Worm (Caenorhabditis elegans) whole organism, L4 larva: ENCODE results near the gene pix-1.

ENCODE experiments used
- D1046.2 ChIP-seq: fragments of 200-800 bp; sonication (Bioruptor generic); IDR thresholded peaks from 2 replicates; pipeline ENCODE4 v1.3.6; 2022; ENCODE audit warnings: missing genetic modification characterization, missing compliant biosample characterization
- F44E2.7 ChIP-seq: fragments of 200-800 bp; sonication (Bioruptor generic); IDR thresholded peaks from 2 replicates; pipeline ENCODE4 v2.1.2; 2022; ENCODE audit warnings: missing genetic modification characterization, missing compliant biosample characterization
- Y105C5A.15 ChIP-seq: fragments of 200-800 bp; sonication (Bioruptor generic); IDR thresholded peaks from 2 replicates; pipeline ENCODE4 v1.3.6; 2022; ENCODE audit warnings: missing genetic modification characterization, missing compliant biosample characterization
- Y75B8A.6 ChIP-seq: fragments of 200-800 bp; sonication (Bioruptor generic); IDR thresholded peaks from 2 replicates; pipeline ENCODE4 v1.3.6; 2022; ENCODE audit warnings: missing genetic modification reagents, missing genetic modification characterization, missing compliant biosample characterization
- ZK546.5 ChIP-seq, 2 experiments: sonication (generic microtip); optimal IDR thresholded peaks; 2 replicates each; lab custom pipeline; 2017; ENCODE audit warnings: missing biosample characterization in 2 of 2, missing genetic modification characterization in 2 of 2
- ama-1 ChIP-seq: fragments of 150-350 bp; optimal IDR thresholded peaks from 2 replicates; lab custom pipeline; 2014; ENCODE audit warnings: inconsistent platforms, mixed read lengths
- attf-4 ChIP-seq: sonication (generic microtip); optimal IDR thresholded peaks from 3 replicates; lab custom pipeline; 2017; ENCODE audit warnings: missing biosample characterization, missing genetic modification characterization
- ceh-28 ChIP-seq: fragments of 150-350 bp; optimal IDR thresholded peaks from 2 replicates; lab custom pipeline; 2014; ENCODE audit warnings: missing biosample characterization, missing genetic modification reagents, missing genetic modification characterization
- cey-2 ChIP-seq: sonication (generic microtip); optimal IDR thresholded peaks from 3 replicates; lab custom pipeline; 2017; ENCODE audit warnings: missing genetic modification characterization, mild to moderate bottlenecking, missing compliant biosample characterization, antibody characterized with exemption, borderline replicate concordance; ENCODE audit not compliant: insufficient read depth
- daf-16 ChIP-seq, 3 experiments: sonication (generic microtip); optimal IDR thresholded peaks; 2 replicates each; lab custom pipeline; 2016 to 2017; ENCODE audit warnings: missing genetic modification characterization in 3 of 3, missing genetic modification reagents in 3 of 3, mild to moderate bottlenecking in 2 of 3, missing compliant biosample characterization in 2 of 3, missing biosample characterization in 1 of 3, moderate library complexity in 1 of 3
- daf-19 ChIP-seq: fragments of 200-800 bp; sonication (Bioruptor generic); conservative IDR thresholded peaks from 2 replicates; pipeline ENCODE4 v1.3.6; 2022; ENCODE audit warnings: missing genetic modification characterization, missing compliant biosample characterization
- dpl-1 ChIP-seq: fragments of 150-350 bp; optimal IDR thresholded peaks from 2 replicates; lab custom pipeline; 2014; ENCODE audit warnings: missing biosample characterization, missing genetic modification reagents, missing genetic modification characterization
- duxl-1 ChIP-seq: sonication (generic microtip); optimal IDR thresholded peaks from 2 replicates; lab custom pipeline; 2016; ENCODE audit warnings: mild to moderate bottlenecking, missing genetic modification characterization, moderate library complexity, missing compliant biosample characterization; ENCODE audit not compliant: poor library complexity
- fkh-10 ChIP-seq: fragments of 150-350 bp; optimal IDR thresholded peaks from 2 replicates; lab custom pipeline; 2014; ENCODE audit warnings: missing biosample characterization, missing genetic modification reagents, missing genetic modification characterization
- hlh-11 ChIP-seq: fragments of 200-800 bp; sonication (Bioruptor generic); optimal IDR thresholded peaks from 2 replicates; lab custom pipeline; 2018; ENCODE audit warnings: mild to moderate bottlenecking, missing genetic modification characterization, missing compliant biosample characterization
- hlh-30 ChIP-seq: sonication (generic microtip); optimal IDR thresholded peaks from 2 replicates; lab custom pipeline; 2017; ENCODE audit warnings: antibody characterized with exemption, mild to moderate bottlenecking, missing genetic modification characterization, missing compliant biosample characterization; ENCODE audit not compliant: insufficient read depth
- jun-1 ChIP-seq: fragments of 150-350 bp; optimal IDR thresholded peaks from 2 replicates; lab custom pipeline; 2014; ENCODE audit warnings: missing biosample characterization, missing genetic modification reagents, missing genetic modification characterization
- lim-7 ChIP-seq: fragments of 200-800 bp; sonication (Bioruptor generic); IDR thresholded peaks from 2 replicates; pipeline ENCODE4 v1.3.6; 2022; ENCODE audit warnings: missing genetic modification characterization, missing compliant biosample characterization
- lin-1 ChIP-seq: fragments of 200-800 bp; sonication (Bioruptor generic); IDR thresholded peaks from 2 replicates; pipeline ENCODE4 v1.3.6; 2022; ENCODE audit warnings: missing genetic modification reagents, missing genetic modification characterization, missing compliant biosample characterization
- lin-13 ChIP-seq: fragments of 150-350 bp; optimal IDR thresholded peaks from 2 replicates; lab custom pipeline; 2014; ENCODE audit warnings: missing biosample characterization, missing genetic modification reagents, missing genetic modification characterization
- lin-15B ChIP-seq: fragments of 150-350 bp; sonication (generic microtip); optimal IDR thresholded peaks from 3 replicates; lab custom pipeline; 2014; ENCODE audit warnings: missing biosample characterization, missing genetic modification characterization
- lin-39 ChIP-seq: fragments of 150-350 bp; optimal IDR thresholded peaks from 2 replicates; lab custom pipeline; 2014; ENCODE audit warnings: missing biosample characterization, missing genetic modification reagents, missing genetic modification characterization
- lsy-2 ChIP-seq, 2 experiments: fragments of 150-350 bp in 1 of 2; sonication (generic microtip) in 1 of 2; optimal IDR thresholded peaks; 2 replicates each; lab custom pipeline; 2014 to 2017; ENCODE audit warnings: missing biosample characterization in 2 of 2, missing genetic modification characterization in 2 of 2
- madf-9 ChIP-seq: fragments of 200-800 bp; sonication (Bioruptor generic); conservative IDR thresholded peaks from 2 replicates; pipeline ENCODE4 v1.3.6; 2022; ENCODE audit warnings: missing genetic modification reagents, missing genetic modification characterization, missing compliant biosample characterization
- mdt-29 ChIP-seq: fragments of 200-800 bp; sonication (Bioruptor generic); IDR thresholded peaks from 2 replicates; pipeline ENCODE4 v1.3.6; 2022; ENCODE audit warnings: missing genetic modification reagents, missing genetic modification characterization, missing compliant biosample characterization
- mxl-3 ChIP-seq: fragments of 200-800 bp; sonication (Bioruptor generic); optimal IDR thresholded peaks from 2 replicates; lab custom pipeline; 2018; ENCODE audit warnings: mild to moderate bottlenecking, missing genetic modification characterization, missing compliant biosample characterization
- nhr-102 ChIP-seq: sonication (generic microtip); optimal IDR thresholded peaks from 2 replicates; lab custom pipeline; 2016; ENCODE audit warnings: mild to moderate bottlenecking, missing genetic modification characterization, moderate library complexity, missing compliant biosample characterization
- nhr-11 ChIP-seq: fragments of 150-350 bp; optimal IDR thresholded peaks from 2 replicates; lab custom pipeline; 2014; ENCODE audit warnings: missing biosample characterization, missing genetic modification characterization
- nhr-28 ChIP-seq: fragments of 150-350 bp; optimal IDR thresholded peaks from 2 replicates; lab custom pipeline; 2014; ENCODE audit warnings: missing biosample characterization, missing genetic modification characterization
- nhr-42 ChIP-seq: fragments of 200-800 bp; sonication (Bioruptor generic); IDR thresholded peaks from 2 replicates; pipeline ENCODE4 v1.3.6; 2022; ENCODE audit warnings: missing genetic modification characterization, missing compliant biosample characterization
- nhr-48 ChIP-seq: sonication (generic microtip); optimal IDR thresholded peaks from 2 replicates; lab custom pipeline; 2016; ENCODE audit warnings: mild to moderate bottlenecking, missing genetic modification characterization, missing compliant biosample characterization
- nhr-76 ChIP-seq: fragments of 150-350 bp; optimal IDR thresholded peaks from 2 replicates; lab custom pipeline; 2014; ENCODE audit warnings: missing biosample characterization, missing genetic modification characterization
- pha-4 ChIP-seq, 2 experiments: fragments of 150-350 bp in 1 of 2; fragments of 200-800 bp in 1 of 2; sonication (Bioruptor generic) in 1 of 2; IDR thresholded peaks in 1 of 2; optimal IDR thresholded peaks in 1 of 2; 2 replicates each; pipeline versions ENCODE4 v1.3.6 to Lab custom; 2014 to 2022; ENCODE audit warnings: missing genetic modification characterization in 2 of 2, missing genetic modification reagents in 2 of 2, missing biosample characterization in 1 of 2, missing compliant biosample characterization in 1 of 2
- rbr-2 ChIP-seq: sonication (generic microtip); optimal IDR thresholded peaks from 2 replicates; lab custom pipeline; 2016; ENCODE audit warnings: missing genotype, missing genetic modification characterization, missing compliant biosample characterization
- saeg-2 ChIP-seq: fragments of 200-800 bp; sonication (Bioruptor generic); IDR thresholded peaks from 2 replicates; pipeline ENCODE4 v1.3.6; 2022; ENCODE audit warnings: missing genetic modification reagents, missing genetic modification characterization, missing compliant biosample characterization
- sdz-12 ChIP-seq: fragments of 200-800 bp; sonication (Bioruptor generic); optimal IDR thresholded peaks from 2 replicates; lab custom pipeline; 2018; ENCODE audit warnings: mild to moderate bottlenecking, missing genetic modification characterization, missing compliant biosample characterization
- skn-1 ChIP-seq: fragments of 150-350 bp; optimal IDR thresholded peaks from 2 replicates; lab custom pipeline; 2014; ENCODE audit warnings: missing biosample characterization, missing genetic modification characterization
- spr-1 ChIP-seq: sonication (generic microtip); optimal IDR thresholded peaks from 2 replicates; lab custom pipeline; 2016; ENCODE audit warnings: mild to moderate bottlenecking, missing genetic modification characterization, missing compliant biosample characterization
- spr-3 ChIP-seq: fragments of 200-800 bp; sonication (Bioruptor generic); optimal IDR thresholded peaks from 2 replicates; lab custom pipeline; 2018; ENCODE audit warnings: mild to moderate bottlenecking, missing genetic modification characterization, missing compliant biosample characterization
- tra-1 ChIP-seq: fragments of 200-800 bp; sonication (Bioruptor generic); IDR thresholded peaks from 2 replicates; pipeline ENCODE4 v1.3.6; 2022; ENCODE audit warnings: missing genetic modification reagents, missing genetic modification characterization, missing compliant biosample characterization
- unc-39 ChIP-seq: sonication (generic microtip); optimal IDR thresholded peaks from 2 replicates; lab custom pipeline; 2017; ENCODE audit warnings: missing biosample characterization, missing genetic modification characterization
- unc-62 ChIP-seq, 3 experiments: fragments of 150-350 bp in 1 of 3; sonication (generic microtip); optimal IDR thresholded peaks in 2 of 3; peaks in 1 of 3; 1 replicate in 1 of 3; 2 replicates in 2 of 3; lab custom pipeline; 2014 to 2017; ENCODE audit warnings: missing biosample characterization in 3 of 3, missing genetic modification characterization in 3 of 3, missing genetic modification reagents in 3 of 3, missing genotype in 1 of 3
- zag-1 ChIP-seq: fragments of 150-350 bp; optimal IDR thresholded peaks from 2 replicates; lab custom pipeline; 2014; ENCODE audit warnings: missing biosample characterization, missing genetic modification characterization
- zfp-2 ChIP-seq: sonication (generic microtip); optimal IDR thresholded peaks from 2 replicates; lab custom pipeline; 2016; ENCODE audit warnings: mild to moderate bottlenecking, missing genetic modification characterization, missing compliant biosample characterization
- zfp-3 ChIP-seq: fragments of 200-800 bp; sonication (Bioruptor generic); conservative IDR thresholded peaks from 2 replicates; pipeline ENCODE4 v1.3.6; 2022; ENCODE audit warnings: missing genetic modification reagents, missing genetic modification characterization, missing compliant biosample characterization

The pix-1 gene

ce11 chrX:13739125-13739820 is 12.2 kb downstream of the pix-1 start (continued):
- TF ChIP-seq fkh-10 (GFP tag; lab: Kevin White, UChicago), result peak; percentile 61
- no peak for TF ChIP-seq Y75B8A.6 (GFP tag; lab: Robert Waterston, UW)
- TF ChIP-seq mxl-3, result peak; percentile 23
- peak in 1 of 2 experiments; percentile 13 for TF ChIP-seq lsy-2 (tag; optimal IDR thresholded peaks at IDR 0.05; lab: Kevin White, UChicago)

- no peak for TF ChIP-seq spr-3 (GFP tag; lab: Kevin White, UChicago)
- no peak for TF ChIP-seq daf-19
- no peak for TF ChIP-seq unc-39 (tag; lab: Kevin White, UChicago)
- TF ChIP-seq hlh-30, result no peak
- no peak for TF ChIP-seq fkh-10 (GFP tag; lab: Kevin White, UChicago)
- no peak for TF ChIP-seq zfp-2 (tag; lab: Kevin White, UChicago)
- no peak for TF ChIP-seq nhr-11
- TF ChIP-seq saeg-2 (GFP tag; lab: Robert Waterston, UW), result no peak
- TF ChIP-seq tra-1 (GFP tag; lab: Robert Waterston, UW), result no peak
- TF ChIP-seq nhr-76 (tag; lab: Kevin White, UChicago), result no peak
- TF ChIP-seq madf-9 (GFP tag; lab: Robert Waterston, UW), result no peak
- no peak for TF ChIP-seq Y105C5A.15 (GFP tag; lab: Robert Waterston, UW)
- TF ChIP-seq nhr-102 (tag; lab: Kevin White, UChicago), result no peak
- no peak for TF ChIP-seq skn-1
- no peak for TF ChIP-seq cey-2 (tag; lab: Kevin White, UChicago)
Measured at ce11 chrX:13743371-13743770, 16.3 kb downstream of the pix-1 start.

DNA sequence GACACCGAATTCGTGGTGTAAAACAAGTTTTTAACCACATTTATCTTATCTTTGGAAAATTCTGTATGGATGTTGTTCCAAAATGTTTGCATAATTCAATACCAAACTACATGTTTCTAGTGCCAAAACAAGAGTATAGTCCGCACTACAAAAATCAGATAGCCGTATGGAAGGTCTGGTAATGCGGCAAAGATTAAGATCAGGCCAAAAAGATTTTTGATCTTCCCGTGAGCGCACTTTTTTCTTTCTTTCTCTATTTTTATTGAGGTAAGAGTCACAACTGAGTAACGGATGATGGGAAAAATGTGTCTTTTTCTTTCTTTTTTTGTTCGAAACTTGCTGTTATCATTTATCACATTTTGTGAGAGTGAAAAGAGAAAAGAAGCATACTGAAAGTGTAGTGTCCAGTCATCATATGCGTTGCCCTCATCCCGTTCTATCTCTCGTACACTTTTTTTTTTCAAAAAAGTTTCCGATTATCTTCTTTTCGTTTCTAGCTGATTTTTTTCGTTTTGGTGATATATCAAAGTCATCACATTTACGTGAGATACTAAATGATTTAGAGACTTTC is 17.5 kb downstream of the pix-1 start:
- no peak for TF ChIP-seq madf-9 (GFP tag; lab: Robert Waterston, UW)
- no peak for TF ChIP-seq pha-4 (GFP tag; IDR thresholded peaks at IDR 0.05; lab: Robert Waterston, UW)
- no peak for TF ChIP-seq pha-4 (tag; optimal IDR thresholded peaks at IDR 0.05; lab: Kevin White, UChicago)
- TF ChIP-seq daf-16 (GFP tag; optimal IDR thresholded peaks at IDR 0.05; lab: Kevin White, UChicago), result no peak
- no peak for TF ChIP-seq daf-16 (tag; optimal IDR thresholded peaks at IDR 0.05; lab: Kevin White, UChicago)
- TF ChIP-seq fkh-10 (GFP tag; lab: Kevin White, UChicago), result no peak
- no peak for TF ChIP-seq ama-1 (lab: Kevin White, UChicago)
- TF ChIP-seq lin-13 (GFP tag; lab: Kevin White, UChicago), result no peak
- peak; percentile 84 for TF ChIP-seq hlh-11 (tag; lab: Kevin White, UChicago)
- TF ChIP-seq nhr-48 (tag; lab: Kevin White, UChicago), result peak; percentile 70
- no peak for TF ChIP-seq duxl-1 (tag; lab: Kevin White, UChicago)
- no peak for TF ChIP-seq ceh-28 (tag; lab: Kevin White, UChicago)
- TF ChIP-seq lin-15B (tag; lab: Kevin White, UChicago), result no peak
- TF ChIP-seq ZK546.5 (tag; optimal IDR thresholded peaks at IDR 0.05; lab: Kevin White, UChicago), result no peak
- TF ChIP-seq lin-1 (GFP tag; lab: Robert Waterston, UW), result no peak
- TF ChIP-seq unc-39 (tag; lab: Kevin White, UChicago), result no peak
- TF ChIP-seq dpl-1 (GFP tag; lab: Kevin White, UChicago), result no peak
- no peak for TF ChIP-seq zag-1
- no peak for TF ChIP-seq zfp-3
- TF ChIP-seq nhr-42, result no peak
- no peak for TF ChIP-seq F44E2.7
- no peak for TF ChIP-seq attf-4 (tag; lab: Kevin White, UChicago)
- no peak for TF ChIP-seq rbr-2 (tag; lab: Kevin White, UChicago)
- peak; percentile 95 for TF ChIP-seq nhr-28 (tag; lab: Kevin White, UChicago)
- no peak for TF ChIP-seq D1046.2 (GFP tag; lab: Robert Waterston, UW)
- no peak for TF ChIP-seq sdz-12 (GFP tag; lab: Kevin White, UChicago)
- TF ChIP-seq cey-2 (tag; lab: Kevin White, UChicago), result no peak
- no peak for TF ChIP-seq lin-39 (tag; lab: Kevin White, UChicago)
- TF ChIP-seq mdt-29 (GFP tag; lab: Robert Waterston, UW), result no peak
- TF ChIP-seq jun-1 (tag; lab: Kevin White, UChicago), result no peak
- TF ChIP-seq Y75B8A.6 (GFP tag; lab: Robert Waterston, UW), result no peak
- no peak for TF ChIP-seq spr-1
- TF ChIP-seq lim-7 (GFP tag; lab: Robert Waterston, UW), result no peak
- TF ChIP-seq unc-62 (GFP tag; optimal IDR thresholded peaks at IDR 0.05 in 1 of 2; lab: Kevin White, UChicago), result no peak
- TF ChIP-seq unc-62 (tag; optimal IDR thresholded peaks at IDR 0.05; lab: Kevin White, UChicago), result no peak
